Worm (Caenorhabditis elegans): ENCODE measurements around the gene gst-26.

Gene gst-26

DNA sequence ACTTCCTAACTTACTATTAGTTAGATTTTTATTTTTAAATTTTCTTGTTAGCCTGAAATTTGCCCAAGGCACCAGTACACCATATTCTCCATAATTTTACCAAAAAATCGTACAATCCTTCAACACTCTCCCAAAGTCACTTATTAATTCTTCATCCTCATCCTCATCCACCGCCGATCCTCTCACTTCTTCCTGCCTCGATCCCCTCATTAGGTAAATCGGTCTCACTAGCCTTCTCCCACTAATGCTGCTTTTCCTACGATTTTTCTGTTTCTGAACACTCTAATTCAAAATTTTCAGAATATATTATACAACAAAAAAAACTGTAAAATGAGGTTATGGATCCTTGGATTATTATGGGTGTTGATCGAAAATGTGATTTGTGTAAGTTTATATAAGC, 28.5 kb downstream of the gst-26 start, which contains the start of gene Y53F4B.25:
Gene Y53F4B.25 (plus strand): TSS at position 301 of the 400 bp plus-strand sequence.
- TF ChIP-seq unc-62 (GFP tag; optimal IDR thresholded peaks at IDR 0.05): no peak

DNA sequence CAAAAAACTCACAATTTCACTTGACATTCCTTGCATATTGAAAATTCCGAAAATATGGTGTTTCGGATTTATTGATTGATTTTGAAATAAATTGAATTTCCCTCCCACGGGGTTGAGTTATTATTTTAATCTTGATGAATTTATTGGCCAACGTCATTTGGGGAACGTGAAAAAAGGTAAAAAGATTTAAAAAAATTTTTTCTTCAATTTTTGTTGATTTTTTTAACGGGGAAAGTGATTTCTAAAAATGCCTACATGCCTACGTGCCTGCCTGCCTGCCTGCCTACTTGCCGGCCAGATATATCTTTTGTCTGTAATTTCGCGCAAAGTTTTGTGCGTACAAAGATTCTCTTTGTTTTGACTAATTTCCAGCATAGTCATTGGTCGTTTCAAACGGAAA, 30.0 kb downstream of the gst-26 start, which contains the start of gene Y53F4B.24:
Gene Y53F4B.24 (minus strand): TSS at position 101 of the 400 bp plus-strand sequence.
- TF ChIP-seq unc-62 (GFP tag; optimal IDR thresholded peaks at IDR 0.05): no peak

DNA sequence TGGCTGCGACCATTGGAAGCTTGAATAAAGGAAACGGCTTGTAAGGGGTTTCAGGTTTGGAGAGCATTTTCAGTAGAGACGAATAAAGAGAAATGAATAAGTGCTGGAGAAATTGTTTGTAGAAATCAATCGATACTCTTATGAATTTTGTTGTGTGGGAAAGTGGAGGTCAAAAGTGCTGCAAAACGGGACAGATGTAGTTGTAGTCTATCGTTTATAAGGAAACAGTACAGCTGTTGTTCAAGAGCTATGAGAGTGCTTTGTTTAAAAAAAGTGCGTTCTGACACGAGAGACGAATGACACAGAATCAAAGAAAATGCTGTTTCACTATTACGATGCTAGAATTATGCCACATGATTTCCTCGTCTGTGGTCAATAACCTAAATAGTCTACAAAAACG, 33.8 kb downstream of the gst-26 start, which contains the start of gene Y53F4B.62:
Gene Y53F4B.62 (minus strand): TSS at position 101 of the 400 bp plus-strand sequence.
- no peak for TF ChIP-seq unc-62 (GFP tag; optimal IDR thresholded peaks at IDR 0.05)

- TF ChIP-seq unc-62 (GFP tag; optimal IDR thresholded peaks at IDR 0.05): no peak
Observed at ce11 chrII:15124193-15124592, 40.2 kb downstream of the gst-26 start, which contains the start of gene Y53F4B.23. Gene Y53F4B.23 (plus strand): TSS chrII:15124504.

- TF ChIP-seq unc-62 (GFP tag; optimal IDR thresholded peaks at IDR 0.05): no peak
Observed at ce11 chrII:15119537-15120360, 44.6 kb downstream of the gst-26 start, which contains the start of gene arp-1. Gene arp-1 (plus strand): TSS chrII:15120301.
